Worm (Caenorhabditis elegans): Measurements from ENCODE around the gene mms-19.

ce11 chrV:5567119-5567518 is 53.0 kb downstream of the mms-19 start, which contains the start of gene C18C4.7:
- no peak for TF ChIP-seq ama-1 (optimal IDR thresholded peaks at IDR 0.05)
- no peak for TF ChIP-seq nhr-28 (tag; optimal IDR thresholded peaks at IDR 0.05)
- no peak for TF ChIP-seq sea-2 (GFP tag; optimal IDR thresholded peaks at IDR 0.05)
- no peak for TF ChIP-seq unc-39 (tag; optimal IDR thresholded peaks at IDR 0.05)
